Worm (Caenorhabditis elegans) whole organism, young adult: ENCODE measurements around the gene F49H12.4.

Experiments used
- B0261.1 ChIP-seq: sonication (generic microtip); optimal IDR thresholded peaks from 2 replicates; lab custom pipeline; 2016; ENCODE audit warnings: mild to moderate bottlenecking, missing genetic modification characterization, moderate library complexity, missing compliant biosample characterization
- F10E7.11 ChIP-seq: sonication (generic microtip); optimal IDR thresholded peaks from 2 replicates; lab custom pipeline; 2017; ENCODE audit warnings: mild to moderate bottlenecking, missing genetic modification characterization, moderate library complexity, missing compliant biosample characterization
- F33H1.4 ChIP-seq: fragments of 200-800 bp; sonication (Bioruptor generic); IDR thresholded peaks from 2 replicates; pipeline ENCODE4 v1.3.6; 2022; ENCODE audit warnings: missing genetic modification reagents, missing genetic modification characterization, missing compliant biosample characterization
- F57A8.1 ChIP-seq: fragments of 200-800 bp; sonication (Bioruptor generic); optimal IDR thresholded peaks from 2 replicates; lab custom pipeline; 2018; ENCODE audit warnings: mild to moderate bottlenecking, missing genetic modification characterization, moderate library complexity, missing compliant biosample characterization
- F57C9.4 ChIP-seq: sonication (generic microtip); optimal IDR thresholded peaks from 2 replicates; lab custom pipeline; 2017; ENCODE audit warnings: mild to moderate bottlenecking, missing genetic modification characterization, missing compliant biosample characterization
- K12H6.12 ChIP-seq: fragments of 200-800 bp; sonication (Bioruptor generic); optimal IDR thresholded peaks from 2 replicates; lab custom pipeline; 2018; ENCODE audit warnings: mild to moderate bottlenecking, missing genetic modification characterization, missing compliant biosample characterization
- T07F8.4 ChIP-seq: sonication (generic microtip); optimal IDR thresholded peaks from 2 replicates; lab custom pipeline; 2016; ENCODE audit warnings: mild to moderate bottlenecking, missing genetic modification characterization, moderate library complexity, missing compliant biosample characterization
- Y56A3A.18 ChIP-seq: fragments of 200-800 bp; sonication (Bioruptor generic); IDR thresholded peaks from 2 replicates; pipeline ENCODE4 v1.3.6; 2022; ENCODE audit warnings: missing genetic modification reagents, missing genetic modification characterization, missing compliant biosample characterization
- Y67H2A.10 ChIP-seq: fragments of 200-800 bp; sonication (Bioruptor generic); conservative IDR thresholded peaks from 2 replicates; pipeline ENCODE4 v1.3.6; 2022; ENCODE audit warnings: missing genetic modification reagents, missing genetic modification characterization, missing compliant biosample characterization
- Y79H2A.3 ChIP-seq: fragments of 200-800 bp; sonication (Bioruptor generic); conservative IDR thresholded peaks from 2 replicates; pipeline ENCODE4 v1.3.6; 2022; ENCODE audit warnings: missing genetic modification reagents, missing genetic modification characterization, missing compliant biosample characterization
- ZK185.1 ChIP-seq: sonication (generic microtip); optimal IDR thresholded peaks from 2 replicates; lab custom pipeline; 2016; ENCODE audit warnings: mild to moderate bottlenecking, missing genetic modification characterization, missing compliant biosample characterization; ENCODE audit not compliant: poor library complexity, severe bottlenecking
- akir-1 ChIP-seq: fragments of 200-800 bp; sonication (Bioruptor generic); optimal IDR thresholded peaks from 2 replicates; lab custom pipeline; 2018; ENCODE audit warnings: mild to moderate bottlenecking, missing genetic modification characterization, moderate library complexity, missing compliant biosample characterization
- athp-1 ChIP-seq: sonication (generic microtip); optimal IDR thresholded peaks from 2 replicates; lab custom pipeline; 2017; ENCODE audit warnings: mild to moderate bottlenecking, missing genetic modification characterization, missing compliant biosample characterization
- attf-5 ChIP-seq: fragments of 200-800 bp; sonication (Bioruptor generic); optimal IDR thresholded peaks from 2 replicates; lab custom pipeline; 2018; ENCODE audit warnings: mild to moderate bottlenecking, missing genetic modification characterization, missing compliant biosample characterization
- bed-1 ChIP-seq: fragments of 200-800 bp; sonication (Bioruptor generic); IDR thresholded peaks from 2 replicates; pipeline ENCODE4 v1.3.6; 2022; ENCODE audit warnings: missing genetic modification reagents, missing genetic modification characterization, missing compliant biosample characterization
- bed-2 ChIP-seq: fragments of 200-800 bp; sonication (Bioruptor generic); IDR thresholded peaks from 2 replicates; pipeline ENCODE4 v1.3.6; 2022; ENCODE audit warnings: missing genetic modification reagents, missing genetic modification characterization, missing compliant biosample characterization
- ccch-3 ChIP-seq: fragments of 200-800 bp; sonication (Bioruptor generic); optimal IDR thresholded peaks from 2 replicates; lab custom pipeline; 2018; ENCODE audit warnings: mild to moderate bottlenecking, missing genetic modification characterization, missing compliant biosample characterization
- cebp-1 ChIP-seq, 2 experiments: fragments of 200-800 bp in 1 of 2; sonication (Bioruptor generic) in 1 of 2; sonication (generic microtip) in 1 of 2; IDR thresholded peaks in 1 of 2; optimal IDR thresholded peaks in 1 of 2; 2 replicates each; pipeline versions ENCODE4 v1.3.6 to Lab custom; 2017 to 2022; ENCODE audit warnings: missing compliant biosample characterization in 2 of 2, missing genetic modification characterization in 2 of 2, mild to moderate bottlenecking in 1 of 2, missing genetic modification reagents in 1 of 2, moderate library complexity in 1 of 2
- ceh-100 ChIP-seq: fragments of 200-800 bp; sonication (Bioruptor generic); IDR thresholded peaks from 2 replicates; pipeline ENCODE4 v1.3.6; 2022; ENCODE audit warnings: missing genetic modification reagents, missing genetic modification characterization, missing compliant biosample characterization
- ceh-27 ChIP-seq: fragments of 200-800 bp; sonication (Bioruptor generic); optimal IDR thresholded peaks from 2 replicates; lab custom pipeline; 2018; ENCODE audit warnings: mild to moderate bottlenecking, missing genetic modification characterization, moderate library complexity, missing compliant biosample characterization
- ceh-40 ChIP-seq: fragments of 200-800 bp; sonication (Bioruptor generic); IDR thresholded peaks from 2 replicates; pipeline ENCODE4 v1.3.6; 2022; ENCODE audit warnings: missing genetic modification characterization, missing compliant biosample characterization
- ceh-91 ChIP-seq: fragments of 200-800 bp; sonication (Bioruptor generic); IDR thresholded peaks from 2 replicates; pipeline ENCODE4 v1.3.6; 2022; ENCODE audit warnings: missing genetic modification reagents, missing genetic modification characterization, missing compliant biosample characterization
- chd-7 ChIP-seq: sonication (generic microtip); optimal IDR thresholded peaks from 2 replicates; lab custom pipeline; 2016; ENCODE audit warnings: mild to moderate bottlenecking, missing genetic modification characterization, moderate library complexity, missing compliant biosample characterization
- dox-1 ChIP-seq: fragments of 200-800 bp; sonication (Bioruptor generic); IDR thresholded peaks from 2 replicates; pipeline ENCODE4 v1.3.6; 2022; ENCODE audit warnings: missing genetic modification reagents, missing genetic modification characterization, missing compliant biosample characterization
- egl-18 ChIP-seq: fragments of 200-800 bp; sonication (Bioruptor generic); IDR thresholded peaks from 2 replicates; pipeline ENCODE4 v1.3.6; 2022; ENCODE audit warnings: missing genetic modification reagents, missing genetic modification characterization, missing compliant biosample characterization
- ets-4 ChIP-seq: fragments of 200-800 bp; sonication (Bioruptor generic); optimal IDR thresholded peaks from 2 replicates; lab custom pipeline; 2018; ENCODE audit warnings: mild to moderate bottlenecking, missing genetic modification characterization, missing compliant biosample characterization
- gei-17 ChIP-seq: fragments of 200-800 bp; sonication (Bioruptor generic); optimal IDR thresholded peaks from 2 replicates; lab custom pipeline; 2018; ENCODE audit warnings: mild to moderate bottlenecking, missing genetic modification characterization, missing compliant biosample characterization
- hlh-12 ChIP-seq: sonication (generic microtip); optimal IDR thresholded peaks from 2 replicates; lab custom pipeline; 2016; ENCODE audit warnings: missing genetic modification characterization, missing compliant biosample characterization
- hmg-1.2 ChIP-seq: fragments of 200-800 bp; sonication (Bioruptor generic); IDR thresholded peaks from 2 replicates; pipeline ENCODE4 v1.3.6; 2022; ENCODE audit warnings: missing genetic modification reagents, missing genetic modification characterization, missing compliant biosample characterization
- hrde-1 ChIP-seq: sonication (generic microtip); optimal IDR thresholded peaks from 2 replicates; lab custom pipeline; 2016; ENCODE audit warnings: missing genetic modification characterization, mild to moderate bottlenecking, missing compliant biosample characterization, moderate library complexity, missing genotype, missing genetic modification reagents, borderline replicate concordance
- lin-26 ChIP-seq: fragments of 200-800 bp; sonication (Bioruptor generic); IDR thresholded peaks from 2 replicates; pipeline ENCODE4 v1.3.6; 2022; ENCODE audit warnings: missing genetic modification reagents, missing genetic modification characterization, missing compliant biosample characterization
- lin-35 ChIP-seq, 3 experiments: fragments of 150-350 bp in 2 of 3; sonication (generic microtip) in 1 of 3; optimal IDR thresholded peaks; 2 replicates each; lab custom pipeline; 2014 to 2018; ENCODE audit warnings: missing biosample characterization in 3 of 3, missing genetic modification characterization in 3 of 3, missing genetic modification reagents in 3 of 3
- lin-40 ChIP-seq: sonication (generic microtip); optimal IDR thresholded peaks from 2 replicates; lab custom pipeline; 2016; ENCODE audit warnings: missing genetic modification characterization, mild to moderate bottlenecking, missing compliant biosample characterization, missing genotype, missing genetic modification reagents
- madf-6 ChIP-seq: fragments of 200-800 bp; sonication (Bioruptor generic); IDR thresholded peaks from 2 replicates; pipeline ENCODE4 v1.3.6; 2022; ENCODE audit warnings: missing genetic modification reagents, missing genetic modification characterization, missing compliant biosample characterization
- mxl-1 ChIP-seq: sonication (generic microtip); optimal IDR thresholded peaks from 2 replicates; lab custom pipeline; 2016; ENCODE audit warnings: missing genetic modification characterization, missing compliant biosample characterization
- nfya-1 ChIP-seq: sonication (generic microtip); optimal IDR thresholded peaks from 2 replicates; lab custom pipeline; 2017; ENCODE audit warnings: antibody characterized with exemption, missing compliant biosample characterization, missing genetic modification characterization, borderline replicate concordance; ENCODE audit not compliant: insufficient read depth
- nhr-80 ChIP-seq: sonication (generic microtip); optimal IDR thresholded peaks from 2 replicates; lab custom pipeline; 2016; ENCODE audit warnings: missing genetic modification characterization, missing compliant biosample characterization
- pha-4 ChIP-seq: fragments of 150-350 bp; sonication (generic microtip); optimal IDR thresholded peaks from 2 replicates; lab custom pipeline; 2014; ENCODE audit warnings: missing biosample characterization, missing genetic modification reagents, missing genetic modification characterization
- repo-1 ChIP-seq: sonication (generic microtip); optimal IDR thresholded peaks from 2 replicates; lab custom pipeline; 2017; ENCODE audit warnings: mild to moderate bottlenecking, missing genetic modification characterization, missing compliant biosample characterization
- rpc-1 ChIP-seq, 2 experiments: fragments of 150-350 bp in 1 of 2; sonication (generic microtip) in 1 of 2; optimal IDR thresholded peaks; 2 replicates each; lab custom pipeline; 2014 to 2018; ENCODE audit warnings: missing biosample characterization in 1 of 2, missing genetic modification characterization in 1 of 2, missing genetic modification reagents in 1 of 2, missing genotype in 1 of 2
- snpc-1.1 ChIP-seq: sonication (generic microtip); optimal IDR thresholded peaks from 2 replicates; lab custom pipeline; 2017; ENCODE audit warnings: missing genetic modification characterization, mild to moderate bottlenecking, missing compliant biosample characterization, antibody characterized with exemption, moderate library complexity, missing genotype, missing genetic modification reagents; ENCODE audit not compliant: insufficient read depth
- somi-1 ChIP-seq: fragments of 200-800 bp; sonication (Bioruptor generic); optimal IDR thresholded peaks from 2 replicates; lab custom pipeline; 2018; ENCODE audit warnings: mild to moderate bottlenecking, missing genetic modification characterization, missing compliant biosample characterization
- unc-62 ChIP-seq: fragments of 150-350 bp; optimal IDR thresholded peaks from 2 replicates; lab custom pipeline; 2014; ENCODE audit warnings: missing biosample characterization, missing genetic modification reagents, missing genetic modification characterization
- ztf-6 ChIP-seq: fragments of 200-800 bp; sonication (Bioruptor generic); IDR thresholded peaks from 2 replicates; pipeline ENCODE4 v1.3.6; 2022; ENCODE audit warnings: missing genetic modification reagents, missing genetic modification characterization, missing compliant biosample characterization

Gene F49H12.4

ce11 chrX:2070418-2070996 is 9.1 kb upstream of the F49H12.4 start, which contains the start of gene acl-4 (continued):
- TF ChIP-seq nfya-1 (tag; lab: Kevin White, UChicago) (no peak), hlh-12 (tag; lab: Kevin White, UChicago) (no peak)

- TF ChIP-seq lin-35 (GFP tag; optimal IDR thresholded peaks at IDR 0.05; lab: Kevin White, UChicago) (peak in 1 of 3 experiments; percentile 45), dox-1 (peak; percentile 63), Y67H2A.10 (GFP tag; lab: Robert Waterston, UW) (no peak), ceh-91 (GFP tag; lab: Robert Waterston, UW) (no peak), gei-17 (GFP tag; lab: Kevin White, UChicago) (peak; percentile 21), F33H1.4 (GFP tag; lab: Robert Waterston, UW) (no peak), F57A8.1 (GFP tag; lab: Kevin White, UChicago) (no peak), lin-26 (GFP tag; lab: Robert Waterston, UW) (no peak), T07F8.4 (tag; lab: Kevin White, UChicago) (no peak), athp-1 (tag; lab: Kevin White, UChicago) (no peak), ets-4 (GFP tag; lab: Kevin White, UChicago) (no peak), F57C9.4 (tag; lab: Kevin White, UChicago) (no peak), bed-1 (GFP tag; lab: Robert Waterston, UW) (no peak), K12H6.12 (tag; lab: Kevin White, UChicago) (peak; percentile 82), attf-5 (GFP tag; lab: Kevin White, UChicago) (peak; percentile 65), somi-1 (GFP tag; lab: Kevin White, UChicago) (peak; percentile 31), cebp-1 (GFP tag; IDR thresholded peaks at IDR 0.05; lab: Robert Waterston, UW) (peak; percentile 94), cebp-1 (tag; optimal IDR thresholded peaks at IDR 0.05; lab: Kevin White, UChicago) (peak; percentile 99), egl-18 (no peak), akir-1 (peak; percentile 40), ZK185.1 (no peak), pha-4 (tag; lab: Kevin White, UChicago) (no peak), chd-7 (no peak), F10E7.11 (tag; lab: Kevin White, UChicago) (no peak), bed-2 (GFP tag; lab: Robert Waterston, UW) (no peak), hrde-1 (tag; lab: Kevin White, UChicago) (no peak), unc-62 (GFP tag; lab: Kevin White, UChicago) (peak; percentile 29), ceh-27 (GFP tag; lab: Kevin White, UChicago) (peak; percentile 77), ccch-3 (no peak), Y79H2A.3 (GFP tag; lab: Robert Waterston, UW) (no peak), hmg-1.2 (GFP tag; lab: Robert Waterston, UW) (peak; percentile 34; the same call in 1 of the 2 replicates), repo-1 (tag; lab: Kevin White, UChicago) (no peak), ceh-40 (no peak), lin-40 (tag; lab: Kevin White, UChicago) (peak; percentile 70), B0261.1 (tag; lab: Kevin White, UChicago) (no peak), rpc-1 (optimal IDR thresholded peaks at IDR 0.05; lab: Kevin White, UChicago) (no peak), rpc-1 (tag; optimal IDR thresholded peaks at IDR 0.05; lab: Kevin White, UChicago) (no peak), madf-6 (GFP tag; lab: Robert Waterston, UW) (no peak), nhr-80 (peak; percentile 34), ztf-6 (no peak), Y56A3A.18 (no peak), ceh-100 (no peak), mxl-1 (tag; lab: Kevin White, UChicago) (no peak), snpc-1.1 (tag; lab: Kevin White, UChicago) (no peak)
These were observed 8.1 kb upstream of the F49H12.4 start for ce11 chrX:2071392-2072001.
